Worm (Caenorhabditis elegans): ENCODE results near the gene ora-1.

Gene ora-1

DNA sequence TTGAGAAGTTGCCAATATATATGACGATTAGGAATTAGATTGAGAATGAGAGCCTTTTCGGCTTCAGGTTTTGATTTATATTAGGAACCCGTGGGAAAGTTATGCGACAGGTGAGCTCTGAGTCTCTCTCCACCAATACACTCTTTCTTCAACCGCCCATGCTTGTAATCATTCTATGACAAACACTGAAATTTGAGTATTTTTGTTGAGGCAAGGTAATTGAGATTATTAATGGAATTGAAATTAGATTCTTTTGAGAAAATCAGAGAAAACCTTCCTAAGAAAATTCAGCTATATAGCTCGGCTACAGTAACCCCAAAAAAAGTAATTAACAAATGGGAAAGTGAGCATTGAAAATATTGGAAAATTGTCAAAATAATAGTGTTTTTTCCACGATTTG, 21.8 kb upstream of the ora-1 start, which contains the start of gene ceh-19:
ceh-19 (minus strand) TSS at position 101 of the 400 bp plus-strand sequence.
- no peak for TF ChIP-seq unc-39 (tag; optimal IDR thresholded peaks at IDR 0.05)
- no peak for TF ChIP-seq ZK546.5 (tag; optimal IDR thresholded peaks at IDR 0.05)
- TF ChIP-seq nhr-237 (tag; optimal IDR thresholded peaks at IDR 0.05) = no peak
- no peak for TF ChIP-seq sem-4 (tag; optimal IDR thresholded peaks at IDR 0.05)
- no peak for TF ChIP-seq nhr-129 (tag; optimal IDR thresholded peaks at IDR 0.05)
- no peak for TF ChIP-seq nhr-10 (tag; optimal IDR thresholded peaks at IDR 0.05)
- no peak for TF ChIP-seq sma-3 (GFP tag; optimal IDR thresholded peaks at IDR 0.05)
- no peak for TF ChIP-seq elt-3 (tag; optimal IDR thresholded peaks at IDR 0.05)
- TF ChIP-seq ztf-11 (tag; optimal IDR thresholded peaks at IDR 0.05) = no peak
- TF ChIP-seq skn-1 (tag; optimal IDR thresholded peaks at IDR 0.05) = no peak
- TF ChIP-seq lsy-2 (tag; optimal IDR thresholded peaks at IDR 0.05) = no peak

DNA sequence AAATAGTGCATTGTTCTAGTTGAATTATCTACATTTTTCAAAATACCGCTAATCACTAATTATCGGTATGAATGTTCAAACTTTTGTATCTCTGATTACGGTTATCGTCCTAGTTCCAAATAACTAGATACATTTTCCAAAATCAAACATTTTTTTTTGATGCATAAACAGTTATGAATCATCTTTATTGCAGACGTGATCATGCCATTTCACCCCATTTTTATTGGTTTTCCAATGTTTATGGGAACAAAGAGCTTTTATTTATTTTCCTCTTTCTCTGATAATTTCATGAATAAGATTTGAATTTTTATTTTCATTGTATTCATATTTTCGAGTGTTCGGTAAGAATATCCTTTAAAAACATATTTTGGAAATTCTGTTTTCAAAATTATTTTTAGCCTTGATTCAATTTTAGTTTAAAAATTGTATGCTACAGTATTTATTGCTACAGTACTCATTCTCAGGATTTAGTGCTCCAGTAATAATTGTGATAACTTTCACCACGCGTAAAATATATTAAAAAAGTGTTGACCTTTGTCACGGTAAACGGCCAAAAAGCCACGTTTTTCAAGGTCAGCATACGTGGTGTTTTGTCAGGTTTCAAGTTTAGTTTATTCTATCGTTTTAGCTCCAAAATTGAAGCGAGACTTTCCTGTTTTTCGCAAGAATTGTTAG, 20.9 kb upstream of the ora-1 start, which contains the start of gene csr-1:
csr-1 (plus strand) TSS at position 625 of the 675 bp plus-strand sequence.
- TF ChIP-seq crh-2 (tag; optimal IDR thresholded peaks at IDR 0.05) (no peak), peb-1 (tag; optimal IDR thresholded peaks at IDR 0.05) (no peak), elt-1 (tag; optimal IDR thresholded peaks at IDR 0.05) (no peak), R02D3.7 (tag; optimal IDR thresholded peaks at IDR 0.05) (no peak), nhr-129 (tag; optimal IDR thresholded peaks at IDR 0.05) (no peak), mab-5 (tag; optimal IDR thresholded peaks at IDR 0.05) (no peak), ZK546.5 (tag; optimal IDR thresholded peaks at IDR 0.05) (no peak), sem-4 (tag; optimal IDR thresholded peaks at IDR 0.05) (no peak), nhr-77 (tag; optimal IDR thresholded peaks at IDR 0.05) (no peak)

DNA sequence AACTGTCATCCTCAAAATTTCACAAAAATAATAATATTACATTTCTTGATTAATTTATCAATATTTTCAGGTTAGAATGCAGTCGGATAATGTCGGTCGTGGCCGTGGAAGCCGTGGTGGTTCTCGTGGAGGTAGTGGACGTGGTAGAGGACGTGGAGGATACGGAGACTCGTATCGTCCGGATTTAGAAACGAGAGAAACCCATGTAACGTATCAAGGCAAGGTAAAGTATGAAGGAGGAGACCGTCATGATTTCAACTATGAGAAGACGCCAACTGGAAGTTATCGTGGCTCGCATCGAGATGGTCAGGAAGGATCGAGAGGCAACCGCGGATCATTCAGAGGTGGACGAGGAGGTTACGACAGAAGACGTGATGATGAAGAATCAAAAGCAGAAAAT, 20.2 kb upstream of the ora-1 start, which contains the start of gene frpr-10:
frpr-10 (plus strand) TSS at position 301 of the 400 bp plus-strand sequence.
- TF ChIP-seq nhr-12 (tag; optimal IDR thresholded peaks at IDR 0.05) (no peak), nhr-77 (tag; optimal IDR thresholded peaks at IDR 0.05) (no peak), nhr-23 (tag; optimal IDR thresholded peaks at IDR 0.05) (no peak), elt-1 (tag; optimal IDR thresholded peaks at IDR 0.05) (no peak), egl-27 (tag; optimal IDR thresholded peaks at IDR 0.05) (no peak), mab-5 (tag; optimal IDR thresholded peaks at IDR 0.05) (no peak), ceh-16 (tag; optimal IDR thresholded peaks at IDR 0.05) (no peak), nhr-10 (tag; optimal IDR thresholded peaks at IDR 0.05) (no peak), mdl-1 (tag; optimal IDR thresholded peaks at IDR 0.05) (no peak), gmeb-1 (tag; optimal IDR thresholded peaks at IDR 0.05) (no peak), lin-39 (tag; optimal IDR thresholded peaks at IDR 0.05) (no peak), ZK546.5 (tag; optimal IDR thresholded peaks at IDR 0.05) (no peak)

DNA sequence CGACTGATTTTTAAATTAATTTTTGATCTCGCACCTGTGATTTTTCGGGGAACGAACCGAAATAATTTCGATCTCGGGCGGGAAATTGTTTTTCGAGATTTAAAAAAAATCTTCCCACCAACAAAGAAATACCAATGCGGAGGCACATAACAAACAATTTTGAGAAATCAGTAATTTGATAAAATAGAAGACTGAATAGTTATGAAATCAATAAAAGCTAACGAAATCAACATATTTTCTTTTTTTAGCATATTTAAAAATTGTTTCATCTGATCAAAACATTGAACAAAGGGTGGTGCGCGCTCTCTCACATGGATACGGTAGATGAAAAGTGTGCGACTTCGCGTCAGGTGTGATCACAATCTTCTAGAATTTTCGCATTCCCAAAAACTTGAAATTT, 19.6 kb upstream of the ora-1 start:
- TF ChIP-seq ama-1 (optimal IDR thresholded peaks at IDR 0.05) = no peak
- no peak for TF ChIP-seq unc-62 (GFP tag; optimal IDR thresholded peaks at IDR 0.05)

DNA sequence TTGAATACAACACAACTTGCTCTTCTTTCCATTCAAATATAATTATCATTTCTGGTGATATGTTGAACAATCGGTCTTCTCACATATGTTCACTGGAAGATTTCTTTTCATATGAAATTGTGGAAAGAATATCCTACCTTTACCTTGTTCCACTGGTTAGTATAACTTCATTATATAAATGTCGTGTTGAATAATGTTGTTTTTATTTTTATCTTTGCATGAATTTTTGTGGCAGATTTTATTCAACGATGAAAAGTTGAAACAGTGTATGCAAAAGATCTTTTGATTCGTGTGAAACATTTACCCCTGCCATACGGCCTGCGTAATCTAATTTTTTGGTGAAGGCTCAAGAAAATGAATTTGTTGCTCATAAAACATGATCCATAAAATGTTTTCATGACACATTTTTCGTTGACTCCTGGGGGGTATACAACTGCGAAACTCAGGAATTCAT, 15.8 kb upstream of the ora-1 start:
- TF ChIP-seq sma-9 (GFP tag; optimal IDR thresholded peaks at IDR 0.05) (no peak), sma-9 (tag; optimal IDR thresholded peaks at IDR 0.05) (no peak), zag-1 (tag; optimal IDR thresholded peaks at IDR 0.05) (no peak)

DNA sequence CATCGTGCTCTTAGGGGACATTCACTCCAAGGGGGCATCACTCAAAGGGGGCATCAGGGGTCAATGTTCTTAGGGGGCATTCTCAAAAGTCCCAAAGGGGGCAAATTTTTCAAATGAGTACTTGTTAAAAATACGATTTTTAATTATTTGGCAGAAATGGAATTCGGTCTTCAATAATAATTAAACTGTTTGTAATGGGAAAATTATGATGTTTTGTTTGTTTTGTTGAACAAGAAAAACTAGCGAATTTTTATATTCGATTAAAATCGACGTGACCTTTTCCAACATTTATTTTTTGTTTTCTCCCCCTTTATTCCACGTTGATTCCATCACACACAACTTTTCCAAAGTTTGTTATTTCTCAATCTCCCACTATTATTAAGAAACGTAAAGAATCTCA, 10.7 kb upstream of the ora-1 start, which contains the start of gene F57H12.5:
F57H12.5 (plus strand) TSS at position 301 of the 400 bp plus-strand sequence.
- TF ChIP-seq ztf-11 (tag; optimal IDR thresholded peaks at IDR 0.05) = no peak
- no peak for TF ChIP-seq nhr-6 (tag; optimal IDR thresholded peaks at IDR 0.05)
- no peak for TF ChIP-seq mbf-1 (tag; optimal IDR thresholded peaks at IDR 0.05)
- TF ChIP-seq sem-4 (tag; optimal IDR thresholded peaks at IDR 0.05) = no peak
- TF ChIP-seq ceh-82 (tag; optimal IDR thresholded peaks at IDR 0.05) = no peak
- no peak for TF ChIP-seq elt-3 (tag; optimal IDR thresholded peaks at IDR 0.05)
- no peak for TF ChIP-seq mdl-1 (tag; optimal IDR thresholded peaks at IDR 0.05)

Data from whole organism, L2 larva.